Worm (Caenorhabditis elegans) whole organism, mixed stage, embryonic: Measurements from ENCODE around the gene ddn-1.

Experiments
- ces-1 ChIP-seq: fragments of 150-350 bp; optimal IDR thresholded peaks from 2 replicates; lab custom pipeline; 2014; ENCODE audit warnings: missing biosample characterization, missing genetic modification reagents, missing genetic modification characterization
- elt-3 ChIP-seq: fragments of 150-350 bp; optimal IDR thresholded peaks from 2 replicates; lab custom pipeline; 2014; ENCODE audit warnings: missing biosample characterization, missing genetic modification characterization
- mab-5 ChIP-seq: fragments of 150-350 bp; optimal IDR thresholded peaks from 2 replicates; lab custom pipeline; 2014; ENCODE audit warnings: missing biosample characterization, missing genetic modification characterization
- mls-2 ChIP-seq: sonication (generic microtip); optimal IDR thresholded peaks from 2 replicates; lab custom pipeline; 2016; ENCODE audit warnings: mild to moderate bottlenecking, missing genetic modification characterization, moderate library complexity, missing compliant biosample characterization
- nhr-12 ChIP-seq: fragments of 150-350 bp; optimal IDR thresholded peaks from 2 replicates; lab custom pipeline; 2014; ENCODE audit warnings: missing biosample characterization, missing genetic modification characterization
- nhr-76 ChIP-seq: sonication (generic microtip); optimal IDR thresholded peaks from 2 replicates; lab custom pipeline; 2017; ENCODE audit warnings: missing biosample characterization, missing genetic modification characterization
- snpc-4 ChIP-seq: fragments of 150-350 bp; optimal IDR thresholded peaks from 2 replicates; lab custom pipeline; 2014; ENCODE audit warnings: missing biosample characterization, missing genetic modification characterization
- tbx-8 ChIP-seq: fragments of 200-800 bp; sonication (Bioruptor generic); optimal IDR thresholded peaks from 2 replicates; lab custom pipeline; 2018; ENCODE audit warnings: mild to moderate bottlenecking, missing genetic modification characterization, moderate library complexity, missing compliant biosample characterization
- unc-39 ChIP-seq: fragments of 150-350 bp; optimal IDR thresholded peaks from 2 replicates; lab custom pipeline; 2014; ENCODE audit warnings: missing biosample characterization, missing genetic modification characterization
- unc-62 ChIP-seq: fragments of 150-350 bp; optimal IDR thresholded peaks from 2 replicates; lab custom pipeline; 2014; ENCODE audit warnings: missing biosample characterization, missing genetic modification reagents, missing genetic modification characterization

DNA sequence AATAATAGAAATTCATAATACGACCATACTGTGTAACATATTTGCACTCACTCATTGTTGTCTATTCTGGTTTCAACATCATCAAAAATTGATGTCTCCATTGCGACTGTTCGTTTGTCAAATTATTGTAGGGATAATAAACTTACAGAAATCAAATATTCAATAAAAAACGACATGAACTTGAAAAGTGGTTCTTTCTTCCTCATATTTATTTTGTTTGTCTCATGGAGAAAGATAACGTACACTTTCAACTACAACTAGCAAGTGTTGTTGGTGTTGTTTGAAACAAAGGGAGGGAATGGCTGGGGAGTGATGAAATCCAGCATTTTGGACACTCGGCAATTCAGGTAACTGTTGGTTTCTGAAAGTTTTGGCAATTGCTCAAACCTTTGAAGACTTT, 5.6 kb upstream of the ddn-1 start, which contains the start of gene B0507.9:
- TF ChIP-seq nhr-12 (tag; lab: Kevin White, UChicago) (no peak), tbx-8 (GFP tag; lab: Kevin White, UChicago) (no peak), unc-39 (tag; lab: Kevin White, UChicago) (no peak), mls-2 (tag; lab: Kevin White, UChicago) (no peak), mab-5 (tag; lab: Kevin White, UChicago) (no peak), elt-3 (tag; lab: Kevin White, UChicago) (no peak), snpc-4 (tag; lab: Kevin White, UChicago) (no peak), ces-1 (no peak), unc-62 (GFP tag; lab: Kevin White, UChicago) (no peak), nhr-76 (tag; lab: Kevin White, UChicago) (no peak)
